Fruit fly (Drosophila melanogaster): ENCODE results near the gene Shab.

DNA sequence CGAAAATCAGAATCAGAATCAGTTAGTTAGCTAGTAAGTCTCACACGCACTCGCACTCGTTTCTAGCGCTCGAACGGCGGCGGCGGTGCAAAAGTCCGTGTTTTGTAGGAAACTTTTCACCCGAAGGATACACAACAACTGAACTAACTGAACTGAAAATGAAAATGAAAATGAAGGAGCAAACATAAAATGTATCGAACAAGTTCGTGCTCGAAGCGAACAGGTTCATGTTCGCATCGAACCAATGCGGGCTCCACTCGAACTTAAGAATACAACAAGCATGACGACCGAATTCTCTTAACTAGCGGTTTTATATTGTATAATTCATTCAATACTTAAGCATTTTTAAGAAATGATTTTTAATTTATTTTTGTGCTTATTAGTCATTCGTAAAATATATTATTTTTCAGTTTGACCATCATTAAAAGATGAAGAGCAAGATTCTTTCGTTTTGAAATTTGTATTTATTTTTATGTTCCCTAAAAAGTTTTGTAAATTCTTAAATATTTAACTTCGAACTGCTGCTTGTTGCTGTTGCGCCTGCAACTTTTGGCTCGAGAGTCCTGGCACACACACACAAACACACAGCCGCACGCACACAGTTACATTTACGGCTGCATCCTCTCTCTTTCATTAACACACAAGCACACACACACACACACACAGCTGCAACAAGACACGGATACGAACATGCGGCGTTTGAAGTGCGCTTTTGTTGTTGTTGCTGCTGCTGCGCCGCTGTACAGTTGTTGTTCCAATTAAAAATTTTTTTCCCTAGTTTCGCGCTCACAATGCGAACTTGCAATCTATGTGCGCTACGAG lies 15.6 kb upstream of the Shab start, which contains the start of gene Tet:
- TF ChIP-seq psq (optimal IDR thresholded peaks at IDR 0.05) = no peak
- no peak for TF ChIP-seq Dll (optimal IDR thresholded peaks at IDR 0.05)
- no peak for TF ChIP-seq usp (GFP tag; optimal IDR thresholded peaks at IDR 0.05)
- no peak for TF ChIP-seq pan (optimal IDR thresholded peaks at IDR 0.05)
- no peak for TF ChIP-seq CG8478 (optimal IDR thresholded peaks at IDR 0.05)
